Worm (Caenorhabditis elegans) whole organism, L1 larva: ENCODE results near the gene F16B3.2.

Experiments
- ets-5 ChIP-seq: fragments of 200-800 bp; sonication (Bioruptor generic); IDR thresholded peaks from 2 replicates; pipeline ENCODE4 v1.3.6; 2022; ENCODE audit warnings: missing genetic modification characterization, missing compliant biosample characterization
- fkh-10 ChIP-seq: sonication (generic microtip); optimal IDR thresholded peaks from 2 replicates; lab custom pipeline; 2017; ENCODE audit warnings: missing biosample characterization, missing genetic modification reagents, missing genetic modification characterization
- lin-13 ChIP-seq: fragments of 150-350 bp; optimal IDR thresholded peaks from 2 replicates; lab custom pipeline; 2014; ENCODE audit warnings: missing biosample characterization, missing genetic modification reagents, missing genetic modification characterization
- lsy-2 ChIP-seq, 2 experiments: fragments of 150-350 bp; optimal IDR thresholded peaks; 2 replicates each; lab custom pipeline; 2014; ENCODE audit warnings: missing biosample characterization in 2 of 2, missing genetic modification characterization in 2 of 2

ce11 chrV:1275924-1276323 lies 39.0 kb upstream of the F16B3.2 start, which contains the start of gene Y75B7B.2:
- TF ChIP-seq lin-13 (GFP tag; lab: Kevin White, UChicago) (no peak), fkh-10 (GFP tag; lab: Kevin White, UChicago) (no peak), lsy-2 (tag; optimal IDR thresholded peaks at IDR 0.05; lab: Kevin White, UChicago) (no peak), ets-5 (no peak)
